Fruit fly (Drosophila melanogaster) whole organism, embryonic: ENCODE measurements around the gene klar.

Experiments
- CG10267 ChIP-seq: fragments of 200-800 bp; sonication (Bioruptor generic); optimal IDR thresholded peaks from 2 replicates; lab custom pipeline; 2018; ENCODE audit warnings: missing biosample characterization, mild to moderate bottlenecking, missing genetic modification characterization, moderate library complexity
- CG10366 ChIP-seq: fragments of 200-800 bp; sonication (Bioruptor generic); IDR thresholded peaks from 2 replicates; pipeline ENCODE4 v1.3.6; 2022; ENCODE audit warnings: missing biosample characterization, missing genetic modification characterization
- CG10462 ChIP-seq: fragments of 200-800 bp; sonication (Bioruptor generic); optimal IDR thresholded peaks from 2 replicates; lab custom pipeline; 2016; ENCODE audit warnings: missing biosample characterization, missing genetic modification characterization
- CG10565 ChIP-seq: fragments of 200-800 bp; sonication (Bioruptor generic); optimal IDR thresholded peaks from 3 replicates; lab custom pipeline; 2016; ENCODE audit warnings: missing biosample characterization, mild to moderate bottlenecking, missing genetic modification characterization
- CG11456 ChIP-seq: fragments of 200-800 bp; sonication (Bioruptor generic); IDR thresholded peaks from 3 replicates; pipeline ENCODE4 v1.3.6; 2022; ENCODE audit warnings: missing biosample characterization, missing genetic modification characterization
- CG11696 ChIP-seq: fragments of 200-800 bp; sonication (Bioruptor generic); IDR thresholded peaks from 2 replicates; pipeline ENCODE4 v1.3.6; 2022; ENCODE audit warnings: missing biosample characterization, missing genetic modification characterization
- CG13424 ChIP-seq: fragments of 200-800 bp; sonication (Bioruptor generic); optimal IDR thresholded peaks from 2 replicates; lab custom pipeline; 2019; ENCODE audit warnings: missing biosample characterization, mild to moderate bottlenecking, missing genetic modification characterization, moderate library complexity
- CG14710 ChIP-seq: fragments of 200-800 bp; sonication (Bioruptor generic); optimal IDR thresholded peaks from 3 replicates; lab custom pipeline; 2019; ENCODE audit warnings: missing biosample characterization, mild to moderate bottlenecking, missing genetic modification characterization, moderate library complexity
- CG15011 ChIP-seq: fragments of 200-800 bp; sonication (Bioruptor generic); optimal IDR thresholded peaks from 3 replicates; lab custom pipeline; 2018; ENCODE audit warnings: missing biosample characterization, mild to moderate bottlenecking, missing genetic modification characterization
- CG15073 ChIP-seq: fragments of 200-800 bp; sonication (Bioruptor generic); optimal IDR thresholded peaks from 2 replicates; lab custom pipeline; 2016; ENCODE audit warnings: missing biosample characterization, missing genetic modification characterization
- CG15269 ChIP-seq: fragments of 200-800 bp; sonication (Bioruptor generic); optimal IDR thresholded peaks from 2 replicates; lab custom pipeline; 2018; ENCODE audit warnings: missing biosample characterization, mild to moderate bottlenecking, missing genetic modification characterization, moderate library complexity
- CG15601 ChIP-seq: fragments of 200-800 bp; sonication (Bioruptor generic); optimal IDR thresholded peaks from 3 replicates; lab custom pipeline; 2019; ENCODE audit warnings: missing biosample characterization, mild to moderate bottlenecking, missing genetic modification characterization, moderate library complexity
- CG1832 ChIP-seq: fragments of 200-800 bp; sonication (Bioruptor generic); optimal IDR thresholded peaks from 2 replicates; lab custom pipeline; 2017; ENCODE audit warnings: missing biosample characterization, mild to moderate bottlenecking, missing genetic modification characterization, inconsistent platforms
- CG18764 ChIP-seq: fragments of 200-800 bp; sonication (Bioruptor generic); optimal IDR thresholded peaks from 3 replicates; lab custom pipeline; 2016; ENCODE audit warnings: missing biosample characterization, missing genetic modification characterization
- CG3281 ChIP-seq: fragments of 200-800 bp; sonication (Bioruptor generic); optimal IDR thresholded peaks from 3 replicates; lab custom pipeline; 2017; ENCODE audit warnings: missing biosample characterization, mild to moderate bottlenecking, missing genetic modification characterization
- CG6689 ChIP-seq: fragments of 200-800 bp; sonication (Bioruptor generic); IDR thresholded peaks from 2 replicates; pipeline ENCODE4 v1.3.6; 2022; ENCODE audit warnings: missing biosample characterization, missing genetic modification characterization
- CG7271 ChIP-seq: fragments of 200-800 bp; sonication (Bioruptor generic); optimal IDR thresholded peaks from 2 replicates; lab custom pipeline; 2018; ENCODE audit warnings: missing biosample characterization, mild to moderate bottlenecking, missing genetic modification characterization, moderate library complexity
- CG7963 ChIP-seq: fragments of 200-800 bp; sonication (Bioruptor generic); IDR thresholded peaks from 3 replicates; pipeline ENCODE4 v1.3.6; 2022; ENCODE audit warnings: missing biosample characterization, missing genetic modification characterization; ENCODE audit not compliant: partially characterized antibody
- CG7987 ChIP-seq: fragments of 200-800 bp; sonication (Bioruptor generic); optimal IDR thresholded peaks from 2 replicates; lab custom pipeline; 2018; ENCODE audit warnings: missing biosample characterization, mild to moderate bottlenecking, missing genetic modification characterization, moderate library complexity
- CG8290 ChIP-seq, 3 experiments: fragments of 200-800 bp; sonication (Bioruptor generic); optimal IDR thresholded peaks; 2 replicates each; lab custom pipeline; 2016 to 2019; ENCODE audit warnings: missing biosample characterization in 3 of 3, missing genetic modification characterization in 3 of 3, mild to moderate bottlenecking in 2 of 3, moderate library complexity in 1 of 3
- CG8478 ChIP-seq: fragments of >200 bp; optimal IDR thresholded peaks from 2 replicates; lab custom pipeline; 2018
- CG9215 ChIP-seq: fragments of 200-800 bp; sonication (Bioruptor generic); IDR thresholded peaks from 2 replicates; pipeline ENCODE4 v1.3.6; 2022; ENCODE audit warnings: missing biosample characterization, missing genetic modification characterization
- CG9609 ChIP-seq: fragments of 200-800 bp; sonication (Bioruptor generic); optimal IDR thresholded peaks from 3 replicates; lab custom pipeline; 2016; ENCODE audit warnings: missing biosample characterization, missing genetic modification characterization
- CrebB ChIP-seq: fragments of 200-800 bp; sonication (Bioruptor generic); optimal IDR thresholded peaks from 3 replicates; lab custom pipeline; 2018; ENCODE audit warnings: missing biosample characterization, mild to moderate bottlenecking, missing genetic modification characterization
- Dfd ChIP-seq, 2 experiments: fragments of >200 bp; optimal IDR thresholded peaks; 2 replicates each; lab custom pipeline; 2017; ENCODE audit warnings: missing biosample characterization in 2 of 2, missing genetic modification characterization in 2 of 2
- Elba2 ChIP-seq: fragments of 200-800 bp; sonication (Bioruptor generic); optimal IDR thresholded peaks from 3 replicates; lab custom pipeline; 2016; ENCODE audit warnings: missing biosample characterization, missing genetic modification characterization
- Hmx ChIP-seq: fragments of 200-800 bp; sonication (Bioruptor generic); optimal IDR thresholded peaks from 2 replicates; lab custom pipeline; 2016; ENCODE audit warnings: missing biosample characterization, missing genetic modification characterization
- Hr3 ChIP-seq: fragments of 200-800 bp; sonication (Bioruptor generic); optimal IDR thresholded peaks from 3 replicates; lab custom pipeline; 2016; ENCODE audit warnings: missing biosample characterization, missing genetic modification characterization
- Hr39 ChIP-seq: fragments of >200 bp; optimal IDR thresholded peaks from 2 replicates; lab custom pipeline; 2017
- NFAT ChIP-seq: fragments of 200-800 bp; sonication (Bioruptor generic); IDR thresholded peaks from 2 replicates; pipeline ENCODE4 v1.3.6; 2022; ENCODE audit warnings: missing biosample characterization, missing genetic modification characterization
- Spps ChIP-seq: fragments of 200-800 bp; sonication (Bioruptor generic); optimal IDR thresholded peaks from 2 replicates; lab custom pipeline; 2018; ENCODE audit warnings: missing biosample characterization, mild to moderate bottlenecking, missing genetic modification characterization
- Tbp ChIP-seq: fragments of >200 bp; optimal IDR thresholded peaks from 2 replicates; lab custom pipeline; 2018; ENCODE audit warnings: missing biosample characterization, missing genetic modification characterization
- Trl ChIP-seq, 3 experiments: fragments of >200 bp in 2 of 3; fragments of 200-800 bp in 1 of 3; sonication (Bioruptor generic) in 1 of 3; optimal IDR thresholded peaks; 2 replicates in 1 of 3; 3 replicates in 2 of 3; lab custom pipeline; 2016 to 2017; ENCODE audit warnings: missing biosample characterization in 1 of 3, missing genetic modification characterization in 1 of 3
- ab ChIP-seq: fragments of 200-800 bp; sonication (Bioruptor generic); optimal IDR thresholded peaks from 2 replicates; lab custom pipeline; 2016; ENCODE audit warnings: missing biosample characterization, missing genetic modification characterization
- bsh ChIP-seq, 2 experiments: fragments of 200-800 bp; sonication (Bioruptor generic); optimal IDR thresholded peaks; 2 replicates each; lab custom pipeline; 2017 to 2018; ENCODE audit warnings: mild to moderate bottlenecking in 2 of 2, missing biosample characterization in 2 of 2, missing genetic modification characterization in 2 of 2, moderate library complexity in 1 of 2
- caup ChIP-seq: fragments of 200-800 bp; sonication (Bioruptor generic); optimal IDR thresholded peaks from 3 replicates; lab custom pipeline; 2017; ENCODE audit warnings: missing biosample characterization, mild to moderate bottlenecking, missing genetic modification characterization, moderate library complexity; ENCODE audit not compliant: severe bottlenecking
- chm ChIP-seq: fragments of 200-800 bp; sonication (Bioruptor generic); IDR thresholded peaks from 2 replicates; pipeline ENCODE4 v1.3.6; 2022; ENCODE audit warnings: missing biosample characterization, missing genetic modification characterization
- gsb ChIP-seq: fragments of 200-800 bp; sonication (Bioruptor generic); IDR thresholded peaks from 2 replicates; pipeline ENCODE4 v1.3.6; 2022; ENCODE audit warnings: missing biosample characterization, missing genetic modification characterization
- her ChIP-seq: fragments of 200-800 bp; sonication (Bioruptor generic); optimal IDR thresholded peaks from 2 replicates; lab custom pipeline; 2016; ENCODE audit warnings: missing biosample characterization, missing genetic modification characterization
- lab ChIP-seq: fragments of 200-800 bp; sonication (Bioruptor generic); optimal IDR thresholded peaks from 3 replicates; lab custom pipeline; 2017; ENCODE audit warnings: missing biosample characterization, missing genetic modification characterization, mild to moderate bottlenecking, moderate library complexity, missing genetic modification reagents
- luna ChIP-seq: fragments of 200-800 bp; sonication (Bioruptor generic); optimal IDR thresholded peaks from 2 replicates; lab custom pipeline; 2016; ENCODE audit warnings: missing biosample characterization, missing genetic modification characterization
- nerfin-1 ChIP-seq: fragments of 200-800 bp; sonication (Bioruptor generic); optimal IDR thresholded peaks from 3 replicates; lab custom pipeline; 2019; ENCODE audit warnings: missing biosample characterization, mild to moderate bottlenecking, missing genetic modification characterization, moderate library complexity
- nmo ChIP-seq: fragments of 200-800 bp; sonication (Bioruptor generic); optimal IDR thresholded peaks from 2 replicates; lab custom pipeline; 2018; ENCODE audit warnings: missing biosample characterization, mild to moderate bottlenecking, missing genetic modification characterization, moderate library complexity
- pho ChIP-seq: fragments of 200-800 bp; sonication (Bioruptor generic); optimal IDR thresholded peaks from 2 replicates; lab custom pipeline; 2016; ENCODE audit warnings: missing biosample characterization, missing genetic modification characterization
- pros ChIP-seq: fragments of 200-800 bp; sonication (Bioruptor generic); optimal IDR thresholded peaks from 3 replicates; lab custom pipeline; 2019; ENCODE audit warnings: missing biosample characterization, mild to moderate bottlenecking, missing genetic modification characterization, moderate library complexity
- pzg ChIP-seq: fragments of 200-800 bp; sonication (Bioruptor generic); optimal IDR thresholded peaks from 3 replicates; lab custom pipeline; 2018; ENCODE audit warnings: missing biosample characterization, mild to moderate bottlenecking, missing genetic modification characterization, moderate library complexity
- ranshi ChIP-seq: fragments of 200-800 bp; sonication (Bioruptor generic); IDR thresholded peaks from 2 replicates; pipeline ENCODE4 v1.3.6; 2022; ENCODE audit warnings: missing biosample characterization, missing genetic modification characterization
- ro ChIP-seq: fragments of 200-800 bp; sonication (Bioruptor generic); IDR thresholded peaks from 2 replicates; pipeline ENCODE4 v1.3.6; 2022; ENCODE audit warnings: missing biosample characterization, missing genetic modification characterization
- tap ChIP-seq: fragments of 200-800 bp; optimal IDR thresholded peaks from 3 replicates; lab custom pipeline; 2019; ENCODE audit warnings: missing biosample characterization, mild to moderate bottlenecking, missing genetic modification characterization, moderate library complexity
- unpg ChIP-seq: fragments of 200-800 bp; sonication (Bioruptor generic); optimal IDR thresholded peaks from 3 replicates; lab custom pipeline; 2018; ENCODE audit warnings: missing biosample characterization, mild to moderate bottlenecking, missing genetic modification characterization, moderate library complexity
- vfl ChIP-seq: fragments of 200-800 bp; sonication (Bioruptor generic); optimal IDR thresholded peaks from 2 replicates; lab custom pipeline; 2016; ENCODE audit warnings: missing biosample characterization, missing genetic modification characterization

The klar gene

DNA sequence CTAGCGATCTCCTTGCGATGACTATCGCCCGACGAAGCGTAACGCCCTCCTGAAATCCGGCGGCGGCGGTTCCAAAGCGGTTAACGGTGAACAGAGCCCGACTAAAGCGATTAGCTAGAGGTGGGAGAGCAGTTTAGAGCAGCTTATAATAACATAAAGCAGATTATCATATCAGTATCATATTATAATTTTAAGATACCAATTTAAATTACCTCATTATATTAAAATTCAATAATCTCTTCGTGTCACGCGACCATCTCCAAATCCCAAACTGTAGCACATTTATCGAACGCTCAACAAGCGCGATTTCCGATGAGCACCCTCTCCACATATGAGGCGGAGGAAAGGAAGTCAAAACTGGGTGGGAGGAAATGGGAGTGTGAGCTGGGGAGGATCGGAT lies 6.6 kb downstream of the klar start (continued):
- TF ChIP-seq CG10267 (peak; percentile 12), CrebB (tag; lab: Kevin White, UChicago) (no peak), CG1832 (GFP tag; lab: Kevin White, UChicago) (no peak), CG10565 (no peak), CG15073 (GFP tag; lab: Kevin White, UChicago) (no peak), vfl (GFP tag; lab: Kevin White, UChicago) (no peak), caup (no peak), CG7963 (GFP tag; lab: Robert Waterston, UW) (no peak), Dfd (GFP tag; optimal IDR thresholded peaks at IDR 0.05; lab: Kevin White, UChicago) (no peak), CG6689 (peak; percentile 58), CG8478 (lab: Kevin White, UChicago) (no peak), Elba2 (no peak), Spps (no peak), CG9609 (GFP tag; lab: Kevin White, UChicago) (no peak), pzg (no peak), CG14710 (tag; lab: Kevin White, UChicago) (peak; percentile 12), NFAT (0 out of 2 replicates have a peak, but pooled peaks have one; percentile 3), pros (GFP tag; lab: Kevin White, UChicago) (no peak), CG3281 (GFP tag; lab: Kevin White, UChicago) (no peak), ranshi (no peak), nerfin-1 (tag; lab: Kevin White, UChicago) (no peak), tap (tag; lab: Kevin White, UChicago) (peak; percentile 3), Hr3 (GFP tag; lab: Kevin White, UChicago) (no peak), unpg (GFP tag; lab: Kevin White, UChicago) (peak; percentile 33), Trl (optimal IDR thresholded peaks at IDR 0.05; lab: Kevin White, UChicago) (no peak), Trl (GFP tag; optimal IDR thresholded peaks at IDR 0.05; lab: Kevin White, UChicago) (no peak), CG7987 (no peak), luna (no peak), bsh (GFP tag; optimal IDR thresholded peaks at IDR 0.05; lab: Kevin White, UChicago) (peak in 1 of 2 experiments; percentile 55), CG18764 (GFP tag; lab: Kevin White, UChicago) (no peak), pho (GFP tag; lab: Kevin White, UChicago) (no peak), Tbp (GFP tag; lab: Kevin White, UChicago) (no peak), CG7271 (tag; lab: Kevin White, UChicago) (no peak), nmo (GFP tag; lab: Kevin White, UChicago) (no peak), CG8290 (GFP tag; optimal IDR thresholded peaks at IDR 0.05; lab: Kevin White, UChicago) (no peak), CG8290 (tag; optimal IDR thresholded peaks at IDR 0.05; lab: Kevin White, UChicago) (peak in 1 of 2 experiments; percentile 12), CG9215 (GFP tag; lab: Robert Waterston, UW) (no peak), CG15011 (GFP tag; lab: Kevin White, UChicago) (no peak), CG15601 (tag; lab: Kevin White, UChicago) (no peak), CG13424 (peak; percentile 39), ro (GFP tag; lab: Robert Waterston, UW) (no peak), gsb (GFP tag; lab: Robert Waterston, UW) (no peak), Hr39 (no peak), CG10366 (GFP tag; lab: Robert Waterston, UW) (peak; percentile 29; the same call in 1 of the 2 replicates), chm (GFP tag; lab: Robert Waterston, UW) (peak; percentile 65; the same call in 1 of the 2 replicates), CG10462 (GFP tag; lab: Kevin White, UChicago) (no peak), CG11456 (GFP tag; lab: Robert Waterston, UW) (peak; percentile 65; the same call in 1 of the 3 replicates), ab (GFP tag; lab: Kevin White, UChicago) (no peak), CG11696 (GFP tag; lab: Robert Waterston, UW) (0 out of 2 replicates have a peak, but pooled peaks have one; percentile 12), Hmx (no peak), her (GFP tag; lab: Kevin White, UChicago) (no peak), CG15269 (tag; lab: Kevin White, UChicago) (no peak), lab (GFP tag; lab: Kevin White, UChicago) (no peak)
